Worm (Caenorhabditis elegans) whole organism, midembryonic: ENCODE results near the gene Y43F8C.17.
"Not testable (repeated sequence)": the region's sequence is repeated elsewhere in the genome, so short reads cannot be mapped to it uniquely, and the experiment has no call there.

ENCODE experiments used
- T22C8.4 ChIP-seq: fragments of 200-800 bp; sonication (Bioruptor generic); IDR thresholded peaks from 2 replicates; pipeline ENCODE4 v1.3.6; 2022; ENCODE audit warnings: missing genetic modification characterization, missing compliant biosample characterization
- cog-1 ChIP-seq: sonication (generic microtip); optimal IDR thresholded peaks from 2 replicates; lab custom pipeline; 2016; ENCODE audit warnings: missing genetic modification characterization, missing compliant biosample characterization
- flt-1 ChIP-seq: fragments of 200-800 bp; sonication (Bioruptor generic); IDR thresholded peaks from 2 replicates; pipeline ENCODE4 v1.3.6; 2022; ENCODE audit warnings: missing genetic modification characterization, missing compliant biosample characterization
- klf-2 ChIP-seq: fragments of 200-800 bp; sonication (Bioruptor generic); conservative IDR thresholded peaks from 2 replicates; pipeline ENCODE4 v1.3.6; 2022; ENCODE audit warnings: missing genetic modification reagents, missing genetic modification characterization, missing compliant biosample characterization
- med-1 ChIP-seq: sonication (generic microtip); optimal IDR thresholded peaks from 2 replicates; lab custom pipeline; 2017; ENCODE audit warnings: missing genetic modification characterization, mild to moderate bottlenecking, missing compliant biosample characterization, antibody characterized with exemption, missing genetic modification reagents; ENCODE audit not compliant: insufficient read depth
- ref-1 ChIP-seq: fragments of 200-800 bp; sonication (Bioruptor generic); conservative IDR thresholded peaks from 2 replicates; pipeline ENCODE4 v1.3.6; 2022; ENCODE audit warnings: missing genetic modification reagents, missing genetic modification characterization, missing compliant biosample characterization
- tab-1 ChIP-seq: fragments of 200-800 bp; sonication (Bioruptor generic); IDR thresholded peaks from 2 replicates; pipeline ENCODE4 v1.3.6; 2022; ENCODE audit warnings: missing genetic modification characterization, missing compliant biosample characterization
- ztf-23 ChIP-seq: fragments of 200-800 bp; sonication (Bioruptor generic); IDR thresholded peaks from 2 replicates; pipeline ENCODE4 v1.3.6; 2022; ENCODE audit warnings: missing genetic modification reagents, missing genetic modification characterization, missing compliant biosample characterization
- ztf-29 ChIP-seq: fragments of 200-800 bp; sonication (Bioruptor generic); IDR thresholded peaks from 2 replicates; pipeline ENCODE4 v1.3.6; 2022; ENCODE audit warnings: missing genetic modification reagents, missing genetic modification characterization, missing compliant biosample characterization

The Y43F8C.17 gene

ce11 chrV:19674543-19674942 is 41.4 kb upstream of the Y43F8C.17 start, which contains the start of gene mrp-7:
Gene mrp-7 (plus strand): TSS chrV:19674843.
- TF ChIP-seq flt-1 (GFP tag; lab: Robert Waterston, UW) (no peak), ref-1 (GFP tag; lab: Robert Waterston, UW) (no peak), med-1 (GFP tag; lab: Kevin White, UChicago) (no peak), cog-1 (tag; lab: Kevin White, UChicago) (no peak)

- TF ChIP-seq med-1 (GFP tag; lab: Kevin White, UChicago), result no peak
- no peak for TF ChIP-seq tab-1 (GFP tag; lab: Robert Waterston, UW)
- TF ChIP-seq T22C8.4 (GFP tag; lab: Robert Waterston, UW), result peak; percentile 76
Measured at ce11 chrV:19691271-19691886, 24.6 kb upstream of the Y43F8C.17 start.

- TF ChIP-seq ref-1 (GFP tag; lab: Robert Waterston, UW), result no peak
- peak; percentile 55 for TF ChIP-seq T22C8.4 (GFP tag; lab: Robert Waterston, UW)
Measured at ce11 chrV:19691954-19692353, 24.0 kb upstream of the Y43F8C.17 start.

ce11 chrV:19697348-19698172 is 18.4 kb upstream of the Y43F8C.17 start, which contains the start of the genes Y43F8C.13 and ani-3:
Gene Y43F8C.13 (minus strand): TSS chrV:19697398.
Gene ani-3 (plus strand): TSS chrV:19697732.
- peak; percentile 46; the same call in 1 of the 2 replicates for TF ChIP-seq T22C8.4 (GFP tag; lab: Robert Waterston, UW)
- TF ChIP-seq ztf-29, result no peak

- TF ChIP-seq T22C8.4 (GFP tag; lab: Robert Waterston, UW) (no peak), klf-2 (GFP tag; lab: Robert Waterston, UW) (no peak), ref-1 (GFP tag; lab: Robert Waterston, UW) (no peak)
Measured at ce11 chrV:19708849-19709248, 7.1 kb upstream of the Y43F8C.17 start, which contains the start of gene srv-3. Gene srv-3 (minus strand): TSS chrV:19708949.

- not testable (repeated sequence) for TF ChIP-seq ztf-23 (GFP tag; lab: Robert Waterston, UW); cog-1 (tag; lab: Kevin White, UChicago); ztf-29
Measured at ce11 chrV:19710514-19710913, 5.4 kb upstream of the Y43F8C.17 start, which contains the start of gene Y43F8C.15. Gene Y43F8C.15 (minus strand): TSS chrV:19710614.

ce11 chrV:19711646-19712045 is 4.3 kb upstream of the Y43F8C.17 start, which contains the start of gene Y43F8C.23:
Gene Y43F8C.23 (minus strand): TSS chrV:19711746.
- not testable (repeated sequence) for TF ChIP-seq cog-1 (tag; lab: Kevin White, UChicago); ref-1 (GFP tag; lab: Robert Waterston, UW); T22C8.4 (GFP tag; lab: Robert Waterston, UW)

ce11 chrV:19715419-19715818 is 528 bp upstream of the Y43F8C.17 start, which contains the start of gene Y43F8C.16:
Gene Y43F8C.16 (minus strand): TSS chrV:19715519.
- TF ChIP-seq tab-1 (GFP tag; lab: Robert Waterston, UW) (no peak), ztf-23 (GFP tag; lab: Robert Waterston, UW) (no peak), cog-1 (tag; lab: Kevin White, UChicago) (no peak), T22C8.4 (GFP tag; lab: Robert Waterston, UW) (no peak), med-1 (GFP tag; lab: Kevin White, UChicago) (no peak), klf-2 (GFP tag; lab: Robert Waterston, UW) (no peak), ref-1 (GFP tag; lab: Robert Waterston, UW) (no peak), ztf-29 (no peak), flt-1 (GFP tag; lab: Robert Waterston, UW) (no peak)

- no peak for TF ChIP-seq T22C8.4 (GFP tag; lab: Robert Waterston, UW)
- no peak for TF ChIP-seq flt-1 (GFP tag; lab: Robert Waterston, UW)
- TF ChIP-seq ref-1 (GFP tag; lab: Robert Waterston, UW), result no peak
- TF ChIP-seq tab-1 (GFP tag; lab: Robert Waterston, UW), result no peak
- TF ChIP-seq cog-1 (tag; lab: Kevin White, UChicago), result no peak
- TF ChIP-seq ztf-23 (GFP tag; lab: Robert Waterston, UW), result no peak
- TF ChIP-seq ztf-29, result no peak
- TF ChIP-seq med-1 (GFP tag; lab: Kevin White, UChicago), result no peak
- no peak for TF ChIP-seq klf-2 (GFP tag; lab: Robert Waterston, UW)
Measured at ce11 chrV:19717933-19718332, 2.0 kb downstream of the Y43F8C.17 start.

ce11 chrV:19718660-19719059 is 2.7 kb downstream of the Y43F8C.17 start:
- no peak for TF ChIP-seq klf-2 (GFP tag; lab: Robert Waterston, UW)
- TF ChIP-seq ztf-29, result peak; percentile 52; the same call in 1 of the 2 replicates
